Worm (Caenorhabditis elegans) whole organism, young adult: ENCODE measurements around the gene T21E8.7.

Experiments used
- F22D6.2 ChIP-seq: sonication (generic microtip); optimal IDR thresholded peaks from 2 replicates; lab custom pipeline; 2016; ENCODE audit warnings: mild to moderate bottlenecking, missing genetic modification characterization, missing compliant biosample characterization
- ama-1 ChIP-seq, 3 experiments: fragments of 150-350 bp in 1 of 3; sonication (generic microtip) in 2 of 3; optimal IDR thresholded peaks; 2 replicates each; lab custom pipeline; 2014 to 2018; ENCODE audit warnings: missing biosample characterization in 2 of 3, missing genetic modification characterization in 2 of 3, missing genetic modification reagents in 2 of 3
- nfya-2 ChIP-seq: fragments of 200-800 bp; sonication (Bioruptor generic); IDR thresholded peaks from 2 replicates; pipeline ENCODE4 v1.3.6; 2022; ENCODE audit warnings: missing genetic modification reagents, missing genetic modification characterization, missing compliant biosample characterization
- unc-62 ChIP-seq: fragments of 150-350 bp; optimal IDR thresholded peaks from 2 replicates; lab custom pipeline; 2014; ENCODE audit warnings: missing biosample characterization, missing genetic modification reagents, missing genetic modification characterization

ce11 chrX:10901766-10902165 lies 18.5 kb downstream of the T21E8.7 start:
- TF ChIP-seq F22D6.2 (no peak), nfya-2 (GFP tag; lab: Robert Waterston, UW) (no peak), unc-62 (GFP tag; lab: Kevin White, UChicago) (no peak), ama-1 (optimal IDR thresholded peaks at IDR 0.05; lab: Kevin White, UChicago) (no peak), ama-1 (GFP tag; optimal IDR thresholded peaks at IDR 0.05; lab: Kevin White, UChicago) (no peak)
